Fruit fly (Drosophila melanogaster) whole organism, larva: ENCODE measurements around the gene CG43054.

ENCODE experiments used
- noc ChIP-seq: fragments of 200-800 bp; sonication (Bioruptor generic); optimal IDR thresholded peaks from 3 replicates; lab custom pipeline; 2019; ENCODE audit warnings: missing biosample characterization, mild to moderate bottlenecking, missing genetic modification characterization, moderate library complexity

Gene CG43054

DNA sequence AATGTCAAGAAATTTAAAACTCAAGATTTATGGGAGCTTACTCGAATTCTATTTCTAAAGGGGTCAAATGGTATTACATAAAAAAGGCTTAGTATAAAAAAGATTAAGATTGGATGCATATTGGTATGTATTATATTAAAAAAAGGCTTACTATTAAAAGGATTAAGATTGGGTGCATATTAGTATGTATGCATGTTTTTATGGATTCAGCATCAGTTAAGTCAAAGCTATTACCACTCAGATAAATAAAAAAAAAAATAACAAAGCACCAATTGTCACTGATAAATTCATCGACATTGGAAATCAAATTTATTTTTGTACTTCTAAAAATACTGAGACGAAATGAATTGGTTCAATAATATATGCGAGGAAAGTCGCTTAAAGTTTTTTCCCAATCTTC, at the start of gene CG43054:
TSS of gene CG43054 (plus strand) at position 301 of the 400 bp plus-strand sequence.
- no peak for TF ChIP-seq noc (tag; lab: Kevin White, UChicago)

DNA sequence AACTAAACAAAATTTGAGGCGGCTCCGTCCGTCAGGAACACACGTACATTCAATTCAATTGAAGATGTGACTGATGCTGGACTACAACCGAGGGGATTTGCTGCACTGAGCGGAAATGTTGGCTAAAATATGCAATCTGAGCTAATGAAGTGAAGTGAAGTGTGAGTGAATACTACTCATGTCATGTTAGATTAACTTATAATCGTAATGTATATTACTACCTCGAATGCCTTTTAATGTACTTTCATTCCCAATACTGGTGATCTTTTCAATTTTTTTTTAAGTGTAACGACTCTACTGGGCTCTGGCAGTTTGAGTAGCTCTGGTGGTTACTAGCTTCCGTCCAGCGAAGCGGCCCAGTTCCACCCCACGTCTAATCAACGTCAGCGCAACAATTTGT, 44.7 kb upstream of the CG43054 start:
- no peak for TF ChIP-seq noc (tag; lab: Kevin White, UChicago)

DNA sequence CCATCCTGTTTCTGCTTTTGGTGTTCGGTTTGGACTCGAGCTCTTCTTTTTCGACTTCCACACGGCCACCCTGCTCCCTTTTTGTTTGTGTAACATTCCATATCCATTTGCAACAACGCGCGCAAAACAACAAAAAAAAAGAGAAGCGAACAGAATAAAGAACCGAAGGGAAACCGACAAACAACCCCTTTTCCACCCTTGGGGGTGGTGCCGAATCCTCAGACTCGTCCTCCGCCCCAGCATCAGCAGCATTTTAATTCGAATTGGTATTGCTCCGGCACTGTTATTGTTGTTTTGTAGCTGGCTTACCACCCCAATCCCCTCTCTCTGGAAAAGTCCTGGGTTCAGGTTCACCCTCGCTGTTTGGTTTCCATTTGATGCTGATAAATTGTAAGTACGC, 42.7 kb upstream of the CG43054 start:
- no peak for TF ChIP-seq noc (tag; lab: Kevin White, UChicago)

DNA sequence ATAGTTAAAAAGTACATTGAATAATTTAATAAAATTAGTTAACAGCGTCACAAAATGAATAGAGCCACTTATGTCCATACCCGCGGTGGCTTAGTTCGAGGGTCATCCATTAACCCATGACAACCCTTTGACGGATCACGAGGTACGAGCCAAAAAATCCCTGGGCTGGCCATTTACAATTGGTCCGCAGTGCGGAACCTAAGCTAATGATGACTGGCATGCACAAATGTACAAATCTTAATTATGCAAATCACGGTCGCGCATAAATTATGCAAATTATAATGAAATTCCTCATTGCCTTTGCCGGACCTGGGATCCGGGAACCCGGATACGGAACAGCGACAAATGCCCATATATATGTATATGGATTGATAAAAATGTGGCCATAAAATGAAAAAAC, 40.9 kb upstream of the CG43054 start:
- no peak for TF ChIP-seq noc (tag; lab: Kevin White, UChicago)

DNA sequence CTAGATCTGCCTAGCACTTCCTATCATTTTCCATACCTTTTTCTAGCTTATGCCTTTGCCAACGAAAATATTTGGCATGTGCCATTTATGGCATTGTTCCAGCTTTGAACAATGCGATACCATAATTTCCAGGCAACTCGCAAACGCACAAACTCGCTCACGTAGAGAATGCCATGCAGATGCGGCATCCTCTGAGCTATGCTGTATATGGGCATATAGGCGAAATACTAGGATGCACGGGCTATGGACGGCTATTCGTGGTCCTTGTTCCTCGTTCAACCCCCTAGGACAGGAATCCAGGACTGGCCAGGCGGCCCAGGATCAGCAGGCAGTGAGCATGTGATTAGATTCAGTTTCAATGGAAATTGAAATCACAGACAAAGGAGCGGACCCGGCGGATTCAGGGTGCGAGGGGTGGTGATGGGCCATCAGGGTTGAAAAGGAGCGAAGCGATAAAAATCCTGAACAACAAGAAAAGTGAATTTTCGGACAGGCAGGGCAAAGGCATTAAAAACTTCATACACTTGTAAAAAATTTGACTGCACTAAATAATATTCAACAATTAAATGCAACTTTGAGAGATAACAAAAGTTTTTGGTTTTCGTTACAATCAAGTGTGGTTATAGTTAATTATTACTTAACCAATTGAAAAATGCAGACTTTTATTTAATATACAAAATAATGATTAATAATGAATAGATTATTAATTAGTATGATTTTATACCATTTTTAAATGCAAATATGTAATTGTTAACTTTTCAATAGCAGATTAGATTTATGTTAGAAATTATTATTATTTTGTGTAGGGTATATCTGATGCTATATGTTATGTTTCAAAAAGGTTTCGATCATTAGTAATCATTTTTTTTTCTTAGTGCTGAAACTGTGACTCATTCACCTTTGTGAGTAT, 39.2 kb upstream of the CG43054 start:
- no peak for TF ChIP-seq noc (tag; lab: Kevin White, UChicago)

DNA sequence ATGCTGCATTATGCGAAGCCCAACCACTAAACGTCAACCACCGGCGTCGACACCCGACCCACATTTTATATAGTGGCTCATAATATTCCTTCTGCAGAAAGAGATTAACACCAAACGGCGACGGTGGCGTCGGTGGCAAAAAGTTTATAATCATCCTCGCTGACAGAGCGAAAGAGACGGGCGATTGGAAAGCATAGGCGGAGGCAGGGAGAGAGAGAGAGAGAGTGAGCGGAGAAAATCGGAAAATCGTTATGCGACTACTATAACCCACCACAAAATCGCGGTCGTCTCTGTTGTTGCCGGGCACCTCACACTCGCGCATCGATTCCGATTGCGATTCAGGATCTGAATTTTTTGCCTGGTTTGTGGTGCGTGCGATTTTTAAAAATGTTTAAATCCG, 38.5 kb upstream of the CG43054 start, which contains the start of gene Oli:
TSS of gene Oli (plus strand) at position 70 of the 400 bp plus-strand sequence.
- TF ChIP-seq noc (tag; lab: Kevin White, UChicago): no peak

DNA sequence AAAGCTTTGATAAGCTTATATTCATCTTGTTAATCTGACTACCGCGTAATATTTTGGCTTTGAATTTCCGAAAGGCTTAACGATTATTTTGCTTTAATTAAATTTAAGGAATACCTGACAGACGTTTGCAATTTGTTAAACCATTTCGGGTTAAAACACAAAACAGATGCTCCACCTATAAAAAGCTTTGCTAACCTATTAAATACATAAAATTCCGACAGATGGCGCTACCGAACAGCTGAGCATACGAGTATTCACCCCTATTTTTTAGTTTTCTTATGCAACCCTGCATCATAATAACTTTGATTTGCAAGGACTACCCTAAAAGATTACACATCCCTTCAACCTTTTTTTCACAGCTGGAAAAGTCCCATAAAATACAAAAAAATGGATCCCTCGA, 37.8 kb upstream of the CG43054 start:
- TF ChIP-seq noc (tag; lab: Kevin White, UChicago): no peak

DNA sequence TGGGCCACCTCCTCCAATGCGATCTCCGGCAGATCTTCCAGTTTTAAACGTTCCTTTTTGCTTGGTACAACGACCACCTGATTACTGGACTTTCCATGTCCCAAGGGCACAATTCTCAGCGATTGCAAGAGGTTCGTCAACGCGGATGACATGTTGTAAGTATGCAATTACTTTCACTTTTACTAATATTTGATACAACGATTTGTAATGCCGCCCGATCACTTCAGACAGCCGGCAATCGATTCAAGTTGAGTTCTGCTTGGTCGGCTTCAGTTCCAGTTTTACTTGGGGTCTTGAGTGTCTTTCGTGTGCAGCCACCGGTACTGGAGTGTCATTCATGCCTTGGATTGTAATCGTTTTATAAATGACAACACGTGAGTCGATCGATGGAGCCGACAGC, 35.7 kb upstream of the CG43054 start, which contains the start of the genes Sytalpha and CG6870:
TSS of gene Sytalpha (plus strand) at position 301 of the 400 bp plus-strand sequence.
TSS of gene CG6870 (minus strand) at position 340 of the 400 bp plus-strand sequence.
- no peak for TF ChIP-seq noc (tag; lab: Kevin White, UChicago)

DNA sequence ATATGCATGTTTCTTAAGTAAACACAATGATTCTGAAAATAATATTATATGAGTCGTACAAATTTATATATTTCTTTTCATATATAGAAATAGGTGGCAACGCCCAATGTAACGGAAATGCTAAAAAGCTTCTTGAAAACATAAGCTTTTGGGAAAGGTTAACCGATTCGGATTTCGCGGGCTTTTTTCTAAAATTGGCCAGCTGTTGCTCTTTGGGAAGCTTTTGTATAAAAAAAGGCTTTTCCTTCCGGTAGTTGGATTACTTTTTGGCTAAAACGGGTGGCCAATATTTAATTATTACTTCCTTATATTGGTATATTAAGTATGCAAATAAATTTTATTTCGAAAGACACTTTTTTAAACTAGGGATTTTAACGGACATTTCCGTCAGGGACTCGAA, 33.6 kb upstream of the CG43054 start:
- no peak for TF ChIP-seq noc (tag; lab: Kevin White, UChicago)

DNA sequence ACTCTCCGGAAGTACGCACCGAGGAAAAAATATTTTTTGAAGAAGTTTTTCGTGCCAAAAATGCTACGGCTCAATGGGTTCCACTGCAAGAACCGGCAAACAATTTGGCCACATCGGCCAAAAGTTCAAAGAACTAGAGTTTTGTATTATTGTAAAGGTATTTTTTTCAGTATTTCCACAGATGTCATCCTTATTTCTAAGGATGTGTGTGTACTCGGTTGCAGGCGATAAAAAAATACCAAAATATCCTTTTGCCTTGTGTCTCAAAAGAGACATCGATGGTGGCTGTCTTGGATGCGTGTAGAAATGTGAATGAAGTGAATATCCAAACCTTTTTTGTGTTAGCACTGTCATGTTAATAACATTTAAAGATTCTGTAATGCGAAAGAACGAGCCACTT, 24.5 kb upstream of the CG43054 start:
- no peak for TF ChIP-seq noc (tag; lab: Kevin White, UChicago)

DNA sequence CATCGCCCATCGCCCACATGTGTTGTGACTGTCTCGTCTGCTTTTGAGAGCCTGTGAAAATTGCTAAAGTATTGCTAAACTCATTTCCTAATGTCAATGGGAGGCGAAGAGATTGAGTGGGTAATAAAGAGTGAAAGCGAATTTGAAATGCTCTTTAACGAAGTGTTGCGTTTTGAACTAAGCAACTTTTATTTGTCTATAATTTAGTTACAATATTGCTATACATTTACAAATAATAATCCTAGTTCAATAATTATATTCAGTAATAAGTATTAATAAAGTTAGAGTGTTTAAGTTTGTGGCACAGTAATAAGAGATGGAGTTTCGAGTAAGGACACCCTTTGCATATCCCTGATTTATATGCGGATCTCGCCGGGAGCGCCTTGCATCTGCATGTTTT, 12.2 kb upstream of the CG43054 start:
- no peak for TF ChIP-seq noc (tag; lab: Kevin White, UChicago)

DNA sequence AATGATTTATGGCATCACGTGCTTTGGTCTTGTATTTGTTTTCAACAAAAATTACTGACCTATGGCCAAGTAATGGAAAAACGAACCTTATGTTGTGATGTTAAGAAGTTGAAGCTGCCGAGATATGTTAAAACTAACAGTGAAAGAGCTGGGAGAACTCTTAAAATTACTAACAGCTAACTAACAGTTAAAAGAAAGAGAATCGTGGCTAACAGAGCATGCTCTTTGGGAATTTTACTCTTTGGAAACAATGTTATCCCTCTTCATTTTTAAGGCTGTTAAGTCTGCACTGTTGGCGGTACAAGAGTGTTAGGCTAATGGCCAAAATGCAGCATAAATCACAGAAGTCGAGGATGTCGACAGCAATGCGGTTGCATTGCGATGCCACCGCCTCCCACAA, 6.5 kb upstream of the CG43054 start:
- TF ChIP-seq noc (tag; lab: Kevin White, UChicago): no peak

DNA sequence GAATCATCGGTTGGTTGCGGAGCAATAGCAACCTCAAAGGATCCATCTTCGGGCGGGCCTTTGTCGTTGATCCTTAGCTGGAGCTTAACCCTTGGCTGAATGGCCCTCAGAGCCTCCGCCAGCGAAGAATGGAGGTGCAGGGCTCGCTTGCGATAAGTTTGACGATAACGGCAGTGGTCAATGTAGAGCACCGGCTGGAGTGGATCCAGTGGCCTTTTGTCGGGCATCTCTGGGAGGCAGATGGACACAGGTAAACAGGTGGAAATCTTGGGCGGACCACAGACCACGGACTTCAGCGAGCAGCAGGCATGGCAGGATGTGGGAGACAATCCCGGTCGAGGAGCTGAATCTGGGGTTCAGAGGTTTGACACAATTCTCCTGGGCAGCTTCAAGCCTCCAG, 1.7 kb upstream of the CG43054 start, which contains the start of gene CG15147:
TSS of gene CG15147 (minus strand) at position 390 of the 400 bp plus-strand sequence.
- TF ChIP-seq noc (tag; lab: Kevin White, UChicago): no peak

DNA sequence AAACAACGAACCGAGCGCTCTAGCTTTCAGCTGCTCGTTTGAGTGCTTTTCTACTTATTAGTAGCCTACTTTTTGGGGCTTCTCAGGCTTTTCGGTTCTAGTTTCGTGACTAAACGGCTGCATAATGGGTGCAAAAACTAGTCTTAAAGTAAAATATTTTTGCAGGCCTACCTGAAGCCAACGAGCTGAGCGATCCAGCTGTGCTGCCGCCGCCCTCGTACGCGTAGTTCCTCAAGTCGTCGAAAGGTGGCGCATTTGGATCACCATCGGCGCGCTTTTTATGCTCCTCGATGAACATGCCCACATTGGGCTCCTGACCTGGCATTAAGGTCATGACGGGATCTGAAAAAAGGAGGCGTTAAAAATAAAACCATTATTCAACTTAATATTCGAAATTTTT, 23.2 kb downstream of the CG43054 start:
- TF ChIP-seq noc (tag; lab: Kevin White, UChicago): no peak

DNA sequence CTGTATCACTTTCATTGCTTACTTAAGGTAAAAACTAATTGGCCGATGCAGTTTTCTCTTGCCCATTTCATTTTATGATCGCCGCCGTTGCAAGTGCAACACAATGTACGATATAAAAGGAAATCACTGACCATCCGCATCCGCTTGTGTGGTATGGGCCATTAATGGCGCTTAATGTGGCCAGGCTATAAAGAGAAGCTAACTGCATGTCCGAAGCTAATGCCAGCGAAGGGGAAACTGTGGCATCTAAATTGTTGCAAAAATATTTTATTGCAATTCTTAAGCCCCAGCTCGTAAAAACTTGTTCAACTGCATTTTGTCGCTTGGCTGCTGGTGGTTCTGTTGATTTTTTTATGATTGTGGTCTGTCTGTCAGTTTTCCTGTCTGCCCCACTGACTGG, 43.6 kb downstream of the CG43054 start:
- no peak for TF ChIP-seq noc (tag; lab: Kevin White, UChicago)
